Worm (Caenorhabditis elegans) whole organism, early embryonic: ENCODE results near the gene F46F5.11.

Source experiments
- B0310.2 ChIP-seq: sonication (generic microtip); optimal IDR thresholded peaks from 2 replicates; lab custom pipeline; 2016; ENCODE audit warnings: mild to moderate bottlenecking, missing genetic modification characterization, missing compliant biosample characterization
- F13C5.2 ChIP-seq: sonication (generic microtip); optimal IDR thresholded peaks from 2 replicates; lab custom pipeline; 2017; ENCODE audit warnings: mild to moderate bottlenecking, missing genetic modification characterization, inconsistent platforms, missing compliant biosample characterization
- ama-1 ChIP-seq: fragments of 150-350 bp; optimal IDR thresholded peaks from 2 replicates; lab custom pipeline; 2014
- ceh-13 ChIP-seq: fragments of 200-800 bp; sonication (Bioruptor generic); optimal IDR thresholded peaks from 2 replicates; lab custom pipeline; 2018; ENCODE audit warnings: mild to moderate bottlenecking, missing genetic modification characterization, missing compliant biosample characterization
- flt-1 ChIP-seq: fragments of 200-800 bp; sonication (Bioruptor generic); IDR thresholded peaks from 2 replicates; pipeline ENCODE4 v1.3.6; 2022; ENCODE audit warnings: missing genetic modification characterization, missing compliant biosample characterization
- hmbx-1 ChIP-seq: sonication (generic microtip); optimal IDR thresholded peaks from 2 replicates; lab custom pipeline; 2016; ENCODE audit warnings: mild to moderate bottlenecking, missing genetic modification characterization, missing compliant biosample characterization
- hmg-4 ChIP-seq: fragments of 200-800 bp; sonication (Bioruptor generic); optimal IDR thresholded peaks from 2 replicates; lab custom pipeline; 2018; ENCODE audit warnings: mild to moderate bottlenecking, missing genetic modification characterization, missing compliant biosample characterization
- hnd-1 ChIP-seq: sonication (generic microtip); optimal IDR thresholded peaks from 2 replicates; lab custom pipeline; 2016; ENCODE audit warnings: missing genetic modification characterization, missing compliant biosample characterization
- pes-1 ChIP-seq: fragments of 200-800 bp; sonication (Bioruptor generic); IDR thresholded peaks from 2 replicates; pipeline ENCODE4 v1.3.6; 2022; ENCODE audit warnings: missing genetic modification reagents, missing genetic modification characterization, missing compliant biosample characterization
- scrt-1 ChIP-seq: fragments of 200-800 bp; sonication (Bioruptor generic); IDR thresholded peaks from 2 replicates; pipeline ENCODE4 v1.3.6; 2022; ENCODE audit warnings: missing genetic modification characterization, missing compliant biosample characterization
- sea-1 ChIP-seq: fragments of 200-800 bp; sonication (Bioruptor generic); conservative IDR thresholded peaks from 2 replicates; pipeline ENCODE4 v1.3.6; 2022; ENCODE audit warnings: missing genetic modification characterization, missing compliant biosample characterization
- tbx-11 ChIP-seq: fragments of 200-800 bp; sonication (Bioruptor generic); IDR thresholded peaks from 2 replicates; pipeline ENCODE4 v1.3.6; 2022; ENCODE audit warnings: missing genetic modification characterization, missing compliant biosample characterization
- tra-4 ChIP-seq: sonication (generic microtip); optimal IDR thresholded peaks from 2 replicates; lab custom pipeline; 2017; ENCODE audit warnings: missing genetic modification characterization, missing compliant biosample characterization

DNA sequence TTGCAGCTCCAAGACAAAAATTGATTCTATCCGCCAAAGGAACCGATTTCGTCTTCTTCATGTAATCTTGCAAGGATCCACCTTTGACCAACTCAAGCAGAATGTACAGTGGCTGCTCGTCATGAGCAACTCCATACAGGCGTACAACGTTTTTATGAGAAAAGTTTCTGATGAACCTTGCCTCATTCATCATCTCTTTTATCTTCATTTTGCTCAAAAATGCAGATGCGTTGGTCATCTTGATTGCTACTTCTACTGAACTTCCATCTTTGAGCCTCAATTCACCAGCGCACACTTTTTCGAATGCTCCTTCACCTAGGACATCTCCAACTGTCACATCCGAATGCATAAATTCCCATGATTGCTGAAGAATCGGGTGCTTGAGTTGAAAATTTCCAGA lies 11.6 kb upstream of the F46F5.11 start:
- no peak for TF ChIP-seq pes-1
- TF ChIP-seq hmbx-1 (tag; lab: Kevin White, UChicago) = no peak
- no peak for TF ChIP-seq ama-1 (lab: Kevin White, UChicago)
- no peak for TF ChIP-seq flt-1 (GFP tag; lab: Robert Waterston, UW)
- no peak for TF ChIP-seq hnd-1 (tag; lab: Kevin White, UChicago)
- TF ChIP-seq ceh-13 (GFP tag; lab: Kevin White, UChicago) = no peak
- no peak for TF ChIP-seq sea-1 (GFP tag; lab: Robert Waterston, UW)
- no peak for TF ChIP-seq F13C5.2 (tag; lab: Kevin White, UChicago)
- TF ChIP-seq tbx-11 (GFP tag; lab: Robert Waterston, UW) = no peak
- TF ChIP-seq tra-4 (tag; lab: Kevin White, UChicago) = no peak
- TF ChIP-seq scrt-1 (GFP tag; lab: Robert Waterston, UW) = no peak
- TF ChIP-seq hmg-4 (GFP tag; lab: Kevin White, UChicago) = no peak
- TF ChIP-seq B0310.2 (tag; lab: Kevin White, UChicago) = no peak
